Fruit fly (Drosophila melanogaster) whole organism, embryonic: ENCODE results near the gene CtBP.
A peak's percentile ranks its signal among the peaks of the same experiment; 100 is the strongest.

Source experiments
- B-H1 ChIP-seq: fragments of 200-800 bp; sonication (Bioruptor generic); IDR thresholded peaks from 3 replicates; pipeline ENCODE4 v1.3.6; 2022; ENCODE audit warnings: missing biosample characterization, missing genetic modification characterization
- B-H2 ChIP-seq: fragments of 200-800 bp; sonication (Bioruptor generic); optimal IDR thresholded peaks from 2 replicates; lab custom pipeline; 2018; ENCODE audit warnings: missing biosample characterization, mild to moderate bottlenecking, missing genetic modification characterization
- CG10274 ChIP-seq: fragments of 200-800 bp; sonication (Bioruptor generic); optimal IDR thresholded peaks from 3 replicates; lab custom pipeline; 2017; ENCODE audit warnings: missing biosample characterization, mild to moderate bottlenecking, missing genetic modification characterization
- CG10321 ChIP-seq: fragments of 200-800 bp; sonication (Bioruptor generic); IDR thresholded peaks from 2 replicates; pipeline ENCODE4 v1.3.6; 2022; ENCODE audit warnings: missing biosample characterization, missing genetic modification characterization
- CG10431 ChIP-seq: fragments of 200-800 bp; sonication (Bioruptor generic); optimal IDR thresholded peaks from 3 replicates; lab custom pipeline; 2018; ENCODE audit warnings: missing biosample characterization, mild to moderate bottlenecking, missing genetic modification characterization
- CG12104 ChIP-seq: fragments of 200-800 bp; sonication (Bioruptor generic); optimal IDR thresholded peaks from 3 replicates; lab custom pipeline; 2016; ENCODE audit warnings: missing biosample characterization, missing genetic modification characterization
- CG12236 ChIP-seq: fragments of 200-800 bp; sonication (Bioruptor generic); optimal IDR thresholded peaks from 2 replicates; lab custom pipeline; 2016; ENCODE audit warnings: missing biosample characterization, missing genetic modification characterization
- CG12659 ChIP-seq: fragments of 200-800 bp; sonication (Bioruptor generic); optimal IDR thresholded peaks from 3 replicates; lab custom pipeline; 2017; ENCODE audit warnings: mild to moderate bottlenecking, missing biosample characterization, missing genetic modification reagents, missing genetic modification characterization
- CG13123 ChIP-seq: fragments of 200-800 bp; sonication (Bioruptor generic); optimal IDR thresholded peaks from 2 replicates; lab custom pipeline; 2016; ENCODE audit warnings: missing biosample characterization, missing genetic modification characterization
- CG14441 ChIP-seq: fragments of 200-800 bp; sonication (Bioruptor generic); IDR thresholded peaks from 2 replicates; pipeline ENCODE4 v1.3.6; 2022; ENCODE audit warnings: missing biosample characterization, missing genetic modification characterization
- CG1792 ChIP-seq: fragments of 200-800 bp; sonication (Bioruptor generic); optimal IDR thresholded peaks from 2 replicates; lab custom pipeline; 2016; ENCODE audit warnings: missing biosample characterization, missing genetic modification characterization
- CG2120 ChIP-seq: fragments of 200-800 bp; sonication (Bioruptor generic); optimal IDR thresholded peaks from 3 replicates; lab custom pipeline; 2016; ENCODE audit warnings: missing biosample characterization, missing genetic modification characterization
- CG2875 ChIP-seq: fragments of 200-800 bp; sonication (Bioruptor generic); optimal IDR thresholded peaks from 2 replicates; lab custom pipeline; 2017; ENCODE audit warnings: missing biosample characterization, mild to moderate bottlenecking, missing genetic modification characterization, missing genetic modification reagents
- CG30020 ChIP-seq: fragments of 200-800 bp; optimal IDR thresholded peaks from 2 replicates; lab custom pipeline; 2019; ENCODE audit warnings: missing biosample characterization, mild to moderate bottlenecking, missing genetic modification characterization, moderate library complexity
- CG3163 ChIP-seq: fragments of 200-800 bp; sonication (Bioruptor generic); optimal IDR thresholded peaks from 3 replicates; lab custom pipeline; 2016; ENCODE audit warnings: missing biosample characterization, missing genetic modification characterization
- CG33213 ChIP-seq: fragments of 200-800 bp; sonication (Bioruptor generic); optimal IDR thresholded peaks from 3 replicates; lab custom pipeline; 2016; ENCODE audit warnings: missing biosample characterization, missing genetic modification characterization
- CG33557 ChIP-seq: fragments of 200-800 bp; sonication (Bioruptor generic); optimal IDR thresholded peaks from 2 replicates; lab custom pipeline; 2019; ENCODE audit warnings: missing biosample characterization, mild to moderate bottlenecking, missing genetic modification characterization, moderate library complexity
- CG34224 ChIP-seq: fragments of 200-800 bp; sonication (Bioruptor generic); IDR thresholded peaks from 3 replicates; pipeline ENCODE4 v1.3.6; 2022; ENCODE audit warnings: missing biosample characterization, missing genetic modification characterization; ENCODE audit not compliant: partially characterized antibody
- CG6175 ChIP-seq: fragments of 200-800 bp; sonication (Bioruptor generic); IDR thresholded peaks from 3 replicates; pipeline ENCODE4 v1.3.6; 2022; ENCODE audit warnings: missing biosample characterization, missing genetic modification characterization
- CG6854 ChIP-seq: fragments of 200-800 bp; sonication (Bioruptor generic); optimal IDR thresholded peaks from 3 replicates; lab custom pipeline; 2017; ENCODE audit warnings: missing biosample characterization, mild to moderate bottlenecking, missing genetic modification characterization
- CG7556 ChIP-seq: fragments of 200-800 bp; sonication (Bioruptor generic); optimal IDR thresholded peaks from 2 replicates; lab custom pipeline; 2017; ENCODE audit warnings: missing biosample characterization, mild to moderate bottlenecking, missing genetic modification characterization
- CG8359 ChIP-seq: fragments of 200-800 bp; sonication (Bioruptor generic); optimal IDR thresholded peaks from 2 replicates; lab custom pipeline; 2017; ENCODE audit warnings: missing biosample characterization, mild to moderate bottlenecking, missing genetic modification characterization, borderline replicate concordance
- D19A ChIP-seq: fragments of 200-800 bp; optimal IDR thresholded peaks from 3 replicates; lab custom pipeline; 2019; ENCODE audit warnings: missing biosample characterization, mild to moderate bottlenecking, missing genetic modification characterization, moderate library complexity
- Dip2 ChIP-seq: fragments of 200-800 bp; sonication (Bioruptor generic); IDR thresholded peaks from 2 replicates; pipeline ENCODE4 v1.3.6; 2022; ENCODE audit warnings: missing biosample characterization, missing genetic modification characterization
- Dll ChIP-seq: fragments of 200-800 bp; sonication (Bioruptor generic); IDR thresholded peaks from 4 replicates; pipeline ENCODE4 v1.3.6; 2022; ENCODE audit warnings: missing biosample characterization, missing genetic modification characterization; ENCODE audit not compliant: partially characterized antibody
- Doc2 ChIP-seq: fragments of 200-800 bp; sonication (Bioruptor generic); IDR thresholded peaks from 2 replicates; pipeline ENCODE4 v1.3.6; 2022; ENCODE audit warnings: missing biosample characterization, missing genetic modification characterization
- Dp ChIP-seq: fragments of 200-800 bp; sonication (Bioruptor generic); optimal IDR thresholded peaks from 2 replicates; lab custom pipeline; 2018; ENCODE audit warnings: missing biosample characterization, mild to moderate bottlenecking, missing genetic modification characterization, moderate library complexity
- Fer3 ChIP-seq: fragments of 200-800 bp; sonication (Bioruptor generic); optimal IDR thresholded peaks from 2 replicates; lab custom pipeline; 2018; ENCODE audit warnings: missing biosample characterization, mild to moderate bottlenecking, missing genetic modification characterization, moderate library complexity
- Lhr ChIP-seq: fragments of 200-800 bp; sonication (Bioruptor generic); optimal IDR thresholded peaks from 3 replicates; lab custom pipeline; 2017; ENCODE audit warnings: mild to moderate bottlenecking, missing biosample characterization, missing genetic modification reagents, missing genetic modification characterization
- Myb ChIP-seq: fragments of 200-800 bp; sonication (Bioruptor generic); optimal IDR thresholded peaks from 2 replicates; lab custom pipeline; 2016; ENCODE audit warnings: missing biosample characterization, missing genetic modification characterization
- Vsx1 ChIP-seq: fragments of 200-800 bp; sonication (Bioruptor generic); optimal IDR thresholded peaks from 2 replicates; lab custom pipeline; 2017; ENCODE audit warnings: missing biosample characterization, mild to moderate bottlenecking, missing genetic modification characterization, missing genetic modification reagents
- YL-1 ChIP-seq: fragments of 200-800 bp; sonication (Bioruptor generic); optimal IDR thresholded peaks from 3 replicates; lab custom pipeline; 2017; ENCODE audit warnings: missing biosample characterization, mild to moderate bottlenecking, missing genetic modification characterization
- ci ChIP-seq: fragments of 200-800 bp; sonication (Bioruptor generic); IDR thresholded peaks from 3 replicates; pipeline ENCODE4 v1.3.6; 2022; ENCODE audit warnings: missing biosample characterization, missing genetic modification characterization
- crp ChIP-seq, 2 experiments: fragments of 200-800 bp; sonication (Bioruptor generic); optimal IDR thresholded peaks; 2 replicates in 1 of 2; 3 replicates in 1 of 2; lab custom pipeline; 2017; ENCODE audit warnings: missing biosample characterization in 2 of 2, missing genetic modification characterization in 2 of 2, mild to moderate bottlenecking in 1 of 2, moderate library complexity in 1 of 2
- dpn ChIP-seq, 2 experiments: fragments of 200-800 bp; sonication (Bioruptor generic); optimal IDR thresholded peaks; 3 replicates each; lab custom pipeline; 2016; ENCODE audit warnings: missing biosample characterization in 2 of 2, missing genetic modification characterization in 2 of 2
- emc ChIP-seq: fragments of 200-800 bp; sonication (Bioruptor generic); optimal IDR thresholded peaks from 2 replicates; lab custom pipeline; 2016; ENCODE audit warnings: missing biosample characterization, missing genetic modification characterization
- eve ChIP-seq, 2 experiments: fragments of >200 bp; optimal IDR thresholded peaks; 2 replicates each; lab custom pipeline; 2017; ENCODE audit warnings: missing biosample characterization in 2 of 2, missing genetic modification characterization in 2 of 2
- gfzf ChIP-seq: fragments of 200-800 bp; sonication (Bioruptor generic); optimal IDR thresholded peaks from 2 replicates; lab custom pipeline; 2016; ENCODE audit warnings: missing biosample characterization, mild to moderate bottlenecking, missing genetic modification characterization, moderate library complexity
- hbn ChIP-seq: fragments of 200-800 bp; sonication (Bioruptor generic); IDR thresholded peaks from 2 replicates; pipeline ENCODE4 v1.3.6; 2022; ENCODE audit warnings: missing biosample characterization, missing genetic modification characterization; ENCODE audit not compliant: partially characterized antibody
- kay ChIP-seq: fragments of 200-800 bp; sonication (Bioruptor generic); optimal IDR thresholded peaks from 2 replicates; lab custom pipeline; 2016; ENCODE audit warnings: missing biosample characterization, missing genetic modification characterization
- phol ChIP-seq: fragments of 200-800 bp; sonication (Bioruptor generic); optimal IDR thresholded peaks from 3 replicates; lab custom pipeline; 2018; ENCODE audit warnings: missing biosample characterization, mild to moderate bottlenecking, missing genetic modification characterization, moderate library complexity
- ro ChIP-seq: fragments of 200-800 bp; sonication (Bioruptor generic); IDR thresholded peaks from 2 replicates; pipeline ENCODE4 v1.3.6; 2022; ENCODE audit warnings: missing biosample characterization, missing genetic modification characterization
- run ChIP-seq: fragments of 200-800 bp; sonication (Bioruptor generic); optimal IDR thresholded peaks from 3 replicates; lab custom pipeline; 2018; ENCODE audit warnings: missing biosample characterization, mild to moderate bottlenecking, missing genetic modification characterization
- schlank ChIP-seq: fragments of 200-800 bp; sonication (Bioruptor generic); optimal IDR thresholded peaks from 2 replicates; lab custom pipeline; 2018; ENCODE audit warnings: missing biosample characterization, mild to moderate bottlenecking, missing genetic modification characterization
- sqz ChIP-seq: fragments of 200-800 bp; sonication (Bioruptor generic); optimal IDR thresholded peaks from 3 replicates; lab custom pipeline; 2018; ENCODE audit warnings: missing biosample characterization, mild to moderate bottlenecking, missing genetic modification characterization
- ssp ChIP-seq: fragments of 200-800 bp; sonication (Bioruptor generic); IDR thresholded peaks from 2 replicates; pipeline ENCODE4 v1.3.6; 2022; ENCODE audit warnings: missing biosample characterization, missing genetic modification characterization
- stwl ChIP-seq: fragments of 200-800 bp; sonication (Bioruptor generic); optimal IDR thresholded peaks from 3 replicates; lab custom pipeline; 2018; ENCODE audit warnings: missing biosample characterization, mild to moderate bottlenecking, missing genetic modification characterization, moderate library complexity
- tin ChIP-seq: fragments of 200-800 bp; sonication (Bioruptor generic); optimal IDR thresholded peaks from 3 replicates; lab custom pipeline; 2016; ENCODE audit warnings: missing biosample characterization, missing genetic modification characterization
- tio ChIP-seq: fragments of 200-800 bp; sonication (Bioruptor generic); optimal IDR thresholded peaks from 2 replicates; lab custom pipeline; 2017; ENCODE audit warnings: missing biosample characterization, missing genetic modification characterization, inconsistent platforms
- zen ChIP-seq: fragments of 200-800 bp; sonication (Bioruptor generic); optimal IDR thresholded peaks from 3 replicates; lab custom pipeline; 2018; ENCODE audit warnings: missing biosample characterization, mild to moderate bottlenecking, missing genetic modification characterization, moderate library complexity

Gene CtBP

dm6 chr3R:12980628-12981219 is 30.7 kb upstream of the CtBP start, which contains the start of gene Paip2 (continued):
- TF ChIP-seq ci = no peak; the same call in 2 of the 3 replicates
- no peak for TF ChIP-seq CG2875 (GFP tag; lab: Kevin White, UChicago)
- no peak for TF ChIP-seq tio (GFP tag; lab: Kevin White, UChicago)
- TF ChIP-seq Fer3 (tag; lab: Kevin White, UChicago) = no peak
- TF ChIP-seq B-H2 (GFP tag; lab: Kevin White, UChicago) = no peak
- no peak for TF ChIP-seq CG10431 (GFP tag; lab: Kevin White, UChicago)
- TF ChIP-seq CG13123 (GFP tag; lab: Kevin White, UChicago) = no peak
- TF ChIP-seq CG12659 (GFP tag; lab: Kevin White, UChicago) = peak; percentile 70
- no peak for TF ChIP-seq CG33557 (GFP tag; lab: Kevin White, UChicago)
- TF ChIP-seq CG2120 (GFP tag; lab: Kevin White, UChicago) = peak; percentile 6
- TF ChIP-seq dpn (GFP tag; optimal IDR thresholded peaks at IDR 0.05; lab: Kevin White, UChicago) = peak in 1 of 2 experiments; percentile 5
- peak; percentile 11 for TF ChIP-seq CG3163 (GFP tag; lab: Kevin White, UChicago)
- no peak for TF ChIP-seq CG7556
- TF ChIP-seq Lhr = peak; percentile 76
- TF ChIP-seq Doc2 (GFP tag; lab: Robert Waterston, UW) = no peak
- TF ChIP-seq eve (GFP tag; optimal IDR thresholded peaks at IDR 0.05; lab: Kevin White, UChicago) = no peak
- TF ChIP-seq CG6854 (GFP tag; lab: Kevin White, UChicago) = no peak
- TF ChIP-seq CG30020 (tag; lab: Kevin White, UChicago) = peak; percentile 32
- TF ChIP-seq run (tag; lab: Kevin White, UChicago) = no peak
- TF ChIP-seq zen (tag; lab: Kevin White, UChicago) = peak; percentile 55
- TF ChIP-seq Myb (GFP tag; lab: Kevin White, UChicago) = peak; percentile 63
- no peak for TF ChIP-seq tin (GFP tag; lab: Kevin White, UChicago)
- TF ChIP-seq gfzf (GFP tag; lab: Kevin White, UChicago) = peak; percentile 53
- peak; percentile 64 for TF ChIP-seq phol (tag; lab: Kevin White, UChicago)
- peak; percentile 3 for TF ChIP-seq CG1792 (GFP tag; lab: Kevin White, UChicago)
- TF ChIP-seq CG8359 (GFP tag; lab: Kevin White, UChicago) = no peak
- TF ChIP-seq kay = peak; percentile 17
- peak; percentile 98 for TF ChIP-seq CG34224 (GFP tag; lab: Robert Waterston, UW)
- TF ChIP-seq CG14441 (GFP tag; lab: Robert Waterston, UW) = no peak
- TF ChIP-seq D19A = peak; percentile 23
- TF ChIP-seq ro (GFP tag; lab: Robert Waterston, UW) = no peak
- no peak for TF ChIP-seq Dip2
- TF ChIP-seq CG10274 (GFP tag; lab: Kevin White, UChicago) = no peak
- TF ChIP-seq emc = no peak
- TF ChIP-seq B-H1 (GFP tag; lab: Robert Waterston, UW) = no peak
- TF ChIP-seq Vsx1 (GFP tag; lab: Kevin White, UChicago) = no peak
- peak; percentile 81 for TF ChIP-seq sqz (GFP tag; lab: Kevin White, UChicago)
- TF ChIP-seq schlank (tag; lab: Kevin White, UChicago) = no peak
- TF ChIP-seq CG12236 = no peak
- TF ChIP-seq CG12104 (GFP tag; lab: Kevin White, UChicago) = peak; percentile 34
- peak; percentile 73 for TF ChIP-seq YL-1 (GFP tag; lab: Kevin White, UChicago)
- TF ChIP-seq crp (GFP tag; optimal IDR thresholded peaks at IDR 0.05; lab: Kevin White, UChicago) = no peak
- peak; percentile 99 for TF ChIP-seq Dll
- TF ChIP-seq ssp (GFP tag; lab: Robert Waterston, UW) = no peak
- peak; percentile 6 for TF ChIP-seq CG33213 (GFP tag; lab: Kevin White, UChicago)
- peak; percentile 98 for TF ChIP-seq hbn (GFP tag; lab: Robert Waterston, UW)
- peak; percentile 91 for TF ChIP-seq Dp (GFP tag; lab: Kevin White, UChicago)
- TF ChIP-seq CG10321 = no peak
- TF ChIP-seq stwl (tag; lab: Kevin White, UChicago) = peak; percentile 69
- no peak for TF ChIP-seq CG6175 (GFP tag; lab: Robert Waterston, UW)
